Worm (Caenorhabditis elegans) whole organism, L4/young adult: ENCODE results near the gene mrps-14.

Source experiments
- W03F9.2 ChIP-seq: fragments of 150-350 bp; optimal IDR thresholded peaks from 2 replicates; lab custom pipeline; 2014; ENCODE audit warnings: missing biosample characterization, missing genetic modification characterization
- dao-5 ChIP-seq: sonication (generic microtip); optimal IDR thresholded peaks from 2 replicates; lab custom pipeline; 2016; ENCODE audit warnings: missing genotype, missing genetic modification characterization, moderate library complexity, missing compliant biosample characterization
- him-1 ChIP-seq: sonication (generic microtip); optimal IDR thresholded peaks from 2 replicates; lab custom pipeline; 2016; ENCODE audit warnings: missing genotype, missing genetic modification reagents, missing genetic modification characterization, missing compliant biosample characterization

- TF ChIP-seq W03F9.2 (no peak), him-1 (tag; lab: Kevin White, UChicago) (no peak), dao-5 (tag; lab: Kevin White, UChicago) (no peak)
Observed at ce11 chrII:10284991-10285390, 42.7 kb upstream of the mrps-14 start.
